Fruit fly (Drosophila melanogaster): ENCODE measurements around the gene CG11381.

Gene CG11381

dm6 chrX:1236475-1236874 lies 32.9 kb downstream of the CG11381 start, which contains the start of gene CG3638 (continued):
- TF ChIP-seq CG7372 (GFP tag; IDR thresholded peaks at IDR 0.05) (no peak), CG10321 (GFP tag; IDR thresholded peaks at IDR 0.05) (no peak), ci (GFP tag; IDR thresholded peaks at IDR 0.05) (peak; percentile 49; the same call in 1 of the 3 replicates), CG14860 (GFP tag; IDR thresholded peaks at IDR 0.05; ENCODE audit: partially characterized antibody) (peak; percentile 51), cwo (GFP tag; optimal IDR thresholded peaks at IDR 0.05) (no peak), sqz (GFP tag; optimal IDR thresholded peaks at IDR 0.05) (no peak), CG6791 (GFP tag; IDR thresholded peaks at IDR 0.05; ENCODE audit: partially characterized antibody) (peak; percentile 95), mam (GFP tag; optimal IDR thresholded peaks at IDR 0.05) (peak; percentile 25), chn (GFP tag; optimal IDR thresholded peaks at IDR 0.05) (peak; percentile 38), HLH54F (GFP tag; optimal IDR thresholded peaks at IDR 0.05) (peak; percentile 11), Sry-β (GFP tag; optimal IDR thresholded peaks at IDR 0.05) (no peak), CHES-1-like (GFP tag; optimal IDR thresholded peaks at IDR 0.05) (peak; percentile 10), Max (GFP tag; optimal IDR thresholded peaks at IDR 0.05) (no peak), E2f2 (GFP tag; IDR thresholded peaks at IDR 0.05) (peak; percentile 69), Ets65A (GFP tag) (peak; percentile 92), CG15601 (tag; optimal IDR thresholded peaks at IDR 0.05) (peak; percentile 24), Oaz (GFP tag; IDR thresholded peaks at IDR 0.05) (no peak), Pdp1 (GFP tag; optimal IDR thresholded peaks at IDR 0.05) (peak in 1 of 2 experiments; percentile 31), Med (GFP tag) (peak; percentile 90), CG9797 (GFP tag; optimal IDR thresholded peaks at IDR 0.05) (peak; percentile 65), phol (tag; optimal IDR thresholded peaks at IDR 0.05) (peak; percentile 70), CG18262 (tag; optimal IDR thresholded peaks at IDR 0.05) (no peak), CG11456 (GFP tag; IDR thresholded peaks at IDR 0.05) (peak; percentile 65; the same call in 2 of the 3 replicates), lilli (GFP tag; optimal IDR thresholded peaks at IDR 0.05) (peak; percentile 64), bbx (GFP tag; IDR thresholded peaks at IDR 0.05; ENCODE audit: partially characterized antibody) (peak; percentile 69), Neu2 (GFP tag; optimal IDR thresholded peaks at IDR 0.05; ENCODE audit: borderline replicate concordance) (no peak), croc (GFP tag; conservative IDR thresholded peaks at IDR 0.05) (no peak), CG12391 (tag; optimal IDR thresholded peaks at IDR 0.05) (peak; percentile 19), CG2120 (GFP tag; optimal IDR thresholded peaks at IDR 0.05) (peak; percentile 37), nerfin-1 (tag; optimal IDR thresholded peaks at IDR 0.05) (peak; percentile 52), Dp (GFP tag; optimal IDR thresholded peaks at IDR 0.05) (peak; percentile 65), ken (GFP tag; IDR thresholded peaks at IDR 0.05) (peak; percentile 25; the same call in 1 of the 3 replicates), NC2β (GFP tag; optimal IDR thresholded peaks at IDR 0.05) (peak; percentile 4), Myb (GFP tag; optimal IDR thresholded peaks at IDR 0.05) (peak; percentile 70), CG11504 (tag; optimal IDR thresholded peaks at IDR 0.05) (peak; percentile 28), org-1 (GFP tag; optimal IDR thresholded peaks at IDR 0.05) (no peak), ewg (GFP tag; optimal IDR thresholded peaks at IDR 0.05) (no peak), vfl (GFP tag; optimal IDR thresholded peaks at IDR 0.05) (peak; percentile 33), Opbp (GFP tag; IDR thresholded peaks at IDR 0.05; ENCODE audit: partially characterized antibody) (peak; percentile 84), Bteb2 (GFP tag; optimal IDR thresholded peaks at IDR 0.05) (no peak), Mrtf (GFP tag; IDR thresholded peaks at IDR 0.05) (no peak), Atf-2 (GFP tag; optimal IDR thresholded peaks at IDR 0.05) (peak; percentile 24), CG4617 (GFP tag; optimal IDR thresholded peaks at IDR 0.05; ENCODE audit: borderline replicate concordance) (peak; percentile 67), Doc3 (GFP tag; IDR thresholded peaks at IDR 0.05; ENCODE audit: partially characterized antibody) (peak; percentile 54; the same call in 1 of the 3 replicates), Hr51 (GFP tag; optimal IDR thresholded peaks at IDR 0.05) (no peak), ems (GFP tag; optimal IDR thresholded peaks at IDR 0.05) (no peak), Lhr (GFP tag; optimal IDR thresholded peaks at IDR 0.05) (peak; percentile 89), Dbx (GFP tag; IDR thresholded peaks at IDR 0.05) (peak; percentile 75; the same call in 2 of the 3 replicates), ato (GFP tag; IDR thresholded peaks at IDR 0.05; ENCODE audit: partially characterized antibody) (peak; percentile 62), abd-A (tag; optimal IDR thresholded peaks at IDR 0.05) (peak; percentile 7)
